Worm (Caenorhabditis elegans) whole organism, midembryonic: ENCODE measurements around the gene ZC449.4.

ENCODE experiments used
- T22C8.4 ChIP-seq: fragments of 200-800 bp; sonication (Bioruptor generic); IDR thresholded peaks from 2 replicates; pipeline ENCODE4 v1.3.6; 2022; ENCODE audit warnings: missing genetic modification characterization, missing compliant biosample characterization
- cog-1 ChIP-seq: sonication (generic microtip); optimal IDR thresholded peaks from 2 replicates; lab custom pipeline; 2016; ENCODE audit warnings: missing genetic modification characterization, missing compliant biosample characterization
- flt-1 ChIP-seq: fragments of 200-800 bp; sonication (Bioruptor generic); IDR thresholded peaks from 2 replicates; pipeline ENCODE4 v1.3.6; 2022; ENCODE audit warnings: missing genetic modification characterization, missing compliant biosample characterization
- klf-2 ChIP-seq: fragments of 200-800 bp; sonication (Bioruptor generic); conservative IDR thresholded peaks from 2 replicates; pipeline ENCODE4 v1.3.6; 2022; ENCODE audit warnings: missing genetic modification reagents, missing genetic modification characterization, missing compliant biosample characterization
- med-1 ChIP-seq: sonication (generic microtip); optimal IDR thresholded peaks from 2 replicates; lab custom pipeline; 2017; ENCODE audit warnings: missing genetic modification characterization, mild to moderate bottlenecking, missing compliant biosample characterization, antibody characterized with exemption, missing genetic modification reagents; ENCODE audit not compliant: insufficient read depth
- ref-1 ChIP-seq: fragments of 200-800 bp; sonication (Bioruptor generic); conservative IDR thresholded peaks from 2 replicates; pipeline ENCODE4 v1.3.6; 2022; ENCODE audit warnings: missing genetic modification reagents, missing genetic modification characterization, missing compliant biosample characterization
- tab-1 ChIP-seq: fragments of 200-800 bp; sonication (Bioruptor generic); IDR thresholded peaks from 2 replicates; pipeline ENCODE4 v1.3.6; 2022; ENCODE audit warnings: missing genetic modification characterization, missing compliant biosample characterization
- ztf-23 ChIP-seq: fragments of 200-800 bp; sonication (Bioruptor generic); IDR thresholded peaks from 2 replicates; pipeline ENCODE4 v1.3.6; 2022; ENCODE audit warnings: missing genetic modification reagents, missing genetic modification characterization, missing compliant biosample characterization
- ztf-29 ChIP-seq: fragments of 200-800 bp; sonication (Bioruptor generic); IDR thresholded peaks from 2 replicates; pipeline ENCODE4 v1.3.6; 2022; ENCODE audit warnings: missing genetic modification reagents, missing genetic modification characterization, missing compliant biosample characterization

DNA sequence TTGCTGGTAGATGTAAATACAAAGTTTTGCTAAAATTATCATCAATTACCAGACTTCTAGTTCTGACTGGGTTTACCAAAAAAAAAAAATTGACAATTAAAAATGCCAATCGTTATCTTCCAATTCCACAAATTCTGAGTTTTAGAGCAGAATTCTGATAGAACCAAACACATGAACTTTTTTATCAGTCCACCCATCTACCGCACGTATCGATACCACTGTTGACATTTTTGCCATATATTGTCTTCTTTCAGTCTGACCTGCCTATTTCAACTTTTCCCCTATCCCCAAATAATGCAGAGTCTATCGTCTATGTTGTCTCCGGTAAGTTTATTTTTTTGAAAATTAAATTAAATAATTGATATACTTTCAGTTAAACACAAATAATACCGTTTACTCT is 19.9 kb downstream of the ZC449.4 start, which contains the start of gene ZC449.7:
- TF ChIP-seq klf-2 (GFP tag; lab: Robert Waterston, UW), result no peak
- TF ChIP-seq flt-1, result no peak
- TF ChIP-seq cog-1, result no peak
- no peak for TF ChIP-seq tab-1 (GFP tag; lab: Robert Waterston, UW)
- TF ChIP-seq ztf-29, result no peak
- no peak for TF ChIP-seq med-1
- TF ChIP-seq T22C8.4 (GFP tag; lab: Robert Waterston, UW), result no peak
- TF ChIP-seq ztf-23 (GFP tag; lab: Robert Waterston, UW), result no peak
- TF ChIP-seq ref-1, result no peak
